Worm (Caenorhabditis elegans) whole organism, L1 larva: ENCODE results near the gene gst-33.

Experiments
- C34B4.2 ChIP-seq: sonication (generic microtip); optimal IDR thresholded peaks from 2 replicates; lab custom pipeline; 2017; ENCODE audit warnings: mild to moderate bottlenecking, missing genetic modification characterization, missing compliant biosample characterization
- ces-1 ChIP-seq: fragments of 150-350 bp; optimal IDR thresholded peaks from 2 replicates; lab custom pipeline; 2014; ENCODE audit warnings: missing biosample characterization, missing genetic modification reagents, missing genetic modification characterization
- elt-3 ChIP-seq, 6 experiments: fragments of 150-350 bp in 1 of 6; sonication (generic microtip); optimal IDR thresholded peaks; 2 replicates each; lab custom pipeline; 2017 to 2018; ENCODE audit warnings: missing biosample characterization in 6 of 6, missing genetic modification characterization in 6 of 6, inconsistent platforms in 1 of 6
- hlh-4 ChIP-seq: sonication (generic microtip); optimal IDR thresholded peaks from 2 replicates; lab custom pipeline; 2016; ENCODE audit warnings: mild to moderate bottlenecking, missing genetic modification characterization, missing compliant biosample characterization
- irx-1 ChIP-seq: sonication (generic microtip); optimal IDR thresholded peaks from 2 replicates; lab custom pipeline; 2016; ENCODE audit warnings: missing genetic modification characterization, missing compliant biosample characterization
- lsy-2 ChIP-seq, 2 experiments: fragments of 150-350 bp; optimal IDR thresholded peaks; 2 replicates each; lab custom pipeline; 2014; ENCODE audit warnings: missing biosample characterization in 2 of 2, missing genetic modification characterization in 2 of 2
- nhr-77 ChIP-seq: fragments of 150-350 bp; optimal IDR thresholded peaks from 2 replicates; lab custom pipeline; 2014; ENCODE audit warnings: missing biosample characterization, missing genetic modification characterization
- unc-62 ChIP-seq: fragments of 150-350 bp; optimal IDR thresholded peaks from 2 replicates; lab custom pipeline; 2014; ENCODE audit warnings: missing biosample characterization, missing genetic modification reagents, missing genetic modification characterization
- unc-86 ChIP-seq: sonication (generic microtip); optimal IDR thresholded peaks from 2 replicates; lab custom pipeline; 2016; ENCODE audit warnings: missing genetic modification characterization, missing compliant biosample characterization

- no peak for TF ChIP-seq elt-3 (tag; optimal IDR thresholded peaks at IDR 0.05; lab: Kevin White, UChicago)
- no peak for TF ChIP-seq unc-86 (tag; lab: Kevin White, UChicago)
- no peak for TF ChIP-seq nhr-77 (tag; lab: Kevin White, UChicago)
- no peak for TF ChIP-seq hlh-4
- no peak for TF ChIP-seq irx-1 (tag; lab: Kevin White, UChicago)
- no peak for TF ChIP-seq ces-1 (GFP tag; lab: Kevin White, UChicago)
- no peak for TF ChIP-seq lsy-2 (tag; optimal IDR thresholded peaks at IDR 0.05; lab: Kevin White, UChicago)
- TF ChIP-seq C34B4.2 (tag; lab: Kevin White, UChicago): no peak
- TF ChIP-seq unc-62 (GFP tag; lab: Kevin White, UChicago): no peak
Observed at ce11 chrV:3484702-3485101, 16.3 kb upstream of the gst-33 start, which contains the start of gene srbc-33.
